Fruit fly (Drosophila melanogaster) whole organism, embryonic: ENCODE results near the gene Pvr.
A peak's percentile ranks its signal among the peaks of the same experiment; 100 is the strongest.

ENCODE experiments used
- Awh ChIP-seq: fragments of 200-800 bp; sonication (Bioruptor generic); IDR thresholded peaks from 2 replicates; pipeline ENCODE4, ENCODE4 v1.3.6; 2022; ENCODE audit warnings: missing biosample characterization, missing genetic modification characterization
- B-H2 ChIP-seq: fragments of 200-800 bp; sonication (Bioruptor generic); optimal IDR thresholded peaks from 2 replicates; lab custom pipeline; 2018; ENCODE audit warnings: missing biosample characterization, mild to moderate bottlenecking, missing genetic modification characterization
- CG1024 ChIP-seq: fragments of 200-800 bp; sonication (Bioruptor generic); IDR thresholded peaks from 2 replicates; pipeline ENCODE4 v1.3.6; 2022; ENCODE audit warnings: missing biosample characterization, missing genetic modification characterization
- CG10321 ChIP-seq: fragments of 200-800 bp; sonication (Bioruptor generic); IDR thresholded peaks from 2 replicates; pipeline ENCODE4 v1.3.6; 2022; ENCODE audit warnings: missing biosample characterization, missing genetic modification characterization
- CG11504 ChIP-seq: fragments of 200-800 bp; sonication (Bioruptor generic); optimal IDR thresholded peaks from 3 replicates; lab custom pipeline; 2019; ENCODE audit warnings: missing biosample characterization, mild to moderate bottlenecking, missing genetic modification characterization, moderate library complexity
- CG12155 ChIP-seq: fragments of 200-800 bp; sonication (Bioruptor generic); optimal IDR thresholded peaks from 3 replicates; lab custom pipeline; 2016; ENCODE audit warnings: missing biosample characterization, missing genetic modification characterization
- CG12769 ChIP-seq: fragments of 200-800 bp; sonication (Bioruptor generic); optimal IDR thresholded peaks from 2 replicates; lab custom pipeline; 2019; ENCODE audit warnings: missing biosample characterization, mild to moderate bottlenecking, missing genetic modification characterization, moderate library complexity
- CG13287 ChIP-seq: fragments of 200-800 bp; sonication (Bioruptor generic); IDR thresholded peaks from 2 replicates; pipeline ENCODE4 v1.3.6; 2022; ENCODE audit warnings: missing biosample characterization, missing genetic modification characterization; ENCODE audit not compliant: partially characterized antibody
- CG13775 ChIP-seq: fragments of 200-800 bp; sonication (Bioruptor generic); optimal IDR thresholded peaks from 3 replicates; lab custom pipeline; 2017; ENCODE audit warnings: missing biosample characterization, mild to moderate bottlenecking, missing genetic modification characterization
- CG1529 ChIP-seq: fragments of 200-800 bp; sonication (Bioruptor generic); optimal IDR thresholded peaks from 3 replicates; lab custom pipeline; 2018; ENCODE audit warnings: missing biosample characterization, missing genetic modification characterization
- CG17186 ChIP-seq: fragments of 200-800 bp; sonication (Bioruptor generic); optimal IDR thresholded peaks from 3 replicates; lab custom pipeline; 2017; ENCODE audit warnings: missing biosample characterization, missing genetic modification reagents, missing genetic modification characterization
- CG17568 ChIP-seq: fragments of 200-800 bp; sonication (Bioruptor generic); optimal IDR thresholded peaks from 2 replicates; lab custom pipeline; 2018; ENCODE audit warnings: missing biosample characterization, mild to moderate bottlenecking, missing genetic modification characterization, moderate library complexity
- CG17912 ChIP-seq: fragments of 200-800 bp; sonication (Bioruptor generic); optimal IDR thresholded peaks from 2 replicates; lab custom pipeline; 2018; ENCODE audit warnings: missing biosample characterization, mild to moderate bottlenecking, missing genetic modification characterization
- CG2116 ChIP-seq: fragments of 200-800 bp; sonication (Bioruptor generic); optimal IDR thresholded peaks from 3 replicates; lab custom pipeline; 2018; ENCODE audit warnings: missing biosample characterization, mild to moderate bottlenecking, missing genetic modification characterization
- CG2199 ChIP-seq: fragments of 200-800 bp; sonication (Bioruptor generic); IDR thresholded peaks from 3 replicates; pipeline ENCODE4 v1.3.6; 2022; ENCODE audit warnings: missing biosample characterization, missing genetic modification characterization
- CG30403 ChIP-seq: fragments of 200-800 bp; sonication (Bioruptor generic); optimal IDR thresholded peaks from 3 replicates; lab custom pipeline; 2016; ENCODE audit warnings: missing biosample characterization, missing genetic modification characterization
- CG3847 ChIP-seq: fragments of 200-800 bp; sonication (Bioruptor generic); IDR thresholded peaks from 2 replicates; pipeline ENCODE4 v1.3.6; 2022; ENCODE audit warnings: missing biosample characterization, missing genetic modification characterization
- CG4360 ChIP-seq: fragments of 200-800 bp; sonication (Bioruptor generic); IDR thresholded peaks from 2 replicates; pipeline ENCODE4 v1.3.6; 2022; ENCODE audit warnings: missing biosample characterization, missing genetic modification characterization
- CG43689 ChIP-seq: fragments of 200-800 bp; sonication (Bioruptor generic); IDR thresholded peaks from 2 replicates; pipeline ENCODE4 v1.3.6; 2022; ENCODE audit warnings: missing biosample characterization, missing genetic modification characterization
- CG4820 ChIP-seq: fragments of 200-800 bp; sonication (Bioruptor generic); optimal IDR thresholded peaks from 3 replicates; lab custom pipeline; 2016; ENCODE audit warnings: missing biosample characterization, missing genetic modification characterization
- CG8944 ChIP-seq: fragments of 200-800 bp; sonication (Bioruptor generic); optimal IDR thresholded peaks from 3 replicates; lab custom pipeline; 2016; ENCODE audit warnings: missing biosample characterization, missing genetic modification characterization
- CTCF ChIP-seq: fragments of 200-800 bp; sonication (Bioruptor generic); optimal IDR thresholded peaks from 2 replicates; lab custom pipeline; 2017; ENCODE audit warnings: missing biosample characterization, mild to moderate bottlenecking, missing genetic modification characterization, moderate library complexity
- Dfd ChIP-seq, 2 experiments: fragments of >200 bp; optimal IDR thresholded peaks; 2 replicates each; lab custom pipeline; 2017; ENCODE audit warnings: missing biosample characterization in 2 of 2, missing genetic modification characterization in 2 of 2
- Drgx ChIP-seq: fragments of 200-800 bp; sonication (Bioruptor generic); IDR thresholded peaks from 2 replicates; pipeline ENCODE4 v1.3.6; 2022; ENCODE audit warnings: missing biosample characterization, missing genetic modification characterization
- Ets65A ChIP-seq: fragments of 200-800 bp; sonication (Bioruptor generic); peaks from one replicate; lab custom pipeline; 2016; ENCODE audit warnings: missing biosample characterization, missing genetic modification characterization
- Nf-YB ChIP-seq: fragments of 200-800 bp; sonication (Bioruptor generic); optimal IDR thresholded peaks from 3 replicates; lab custom pipeline; 2019; ENCODE audit warnings: missing biosample characterization, mild to moderate bottlenecking, missing genetic modification characterization, moderate library complexity
- Nf-YC ChIP-seq: fragments of 200-800 bp; optimal IDR thresholded peaks from 3 replicates; lab custom pipeline; 2019; ENCODE audit warnings: missing biosample characterization, mild to moderate bottlenecking, missing genetic modification characterization, moderate library complexity
- Pdp1 ChIP-seq, 2 experiments: fragments of 200-800 bp; sonication (Bioruptor generic); optimal IDR thresholded peaks; 3 replicates each; lab custom pipeline; 2016; ENCODE audit warnings: missing biosample characterization in 2 of 2, missing genetic modification characterization in 2 of 2, mild to moderate bottlenecking in 1 of 2, moderate library complexity in 1 of 2
- Vsx1 ChIP-seq: fragments of 200-800 bp; sonication (Bioruptor generic); optimal IDR thresholded peaks from 2 replicates; lab custom pipeline; 2017; ENCODE audit warnings: missing biosample characterization, mild to moderate bottlenecking, missing genetic modification characterization, missing genetic modification reagents
- ab ChIP-seq: fragments of 200-800 bp; sonication (Bioruptor generic); optimal IDR thresholded peaks from 2 replicates; lab custom pipeline; 2016; ENCODE audit warnings: missing biosample characterization, missing genetic modification characterization
- abd-A ChIP-seq: fragments of 200-800 bp; sonication (Bioruptor generic); optimal IDR thresholded peaks from 3 replicates; lab custom pipeline; 2019; ENCODE audit warnings: missing biosample characterization, mild to moderate bottlenecking, missing genetic modification characterization, moderate library complexity
- ac ChIP-seq: fragments of 200-800 bp; sonication (Bioruptor generic); optimal IDR thresholded peaks from 3 replicates; lab custom pipeline; 2017; ENCODE audit warnings: missing biosample characterization, mild to moderate bottlenecking, missing genetic modification characterization
- cg ChIP-seq: fragments of 200-800 bp; sonication (Bioruptor generic); optimal IDR thresholded peaks from 3 replicates; lab custom pipeline; 2019; ENCODE audit warnings: missing biosample characterization, mild to moderate bottlenecking, missing genetic modification characterization, moderate library complexity
- cwo ChIP-seq: fragments of 200-800 bp; sonication (Bioruptor generic); optimal IDR thresholded peaks from 3 replicates; lab custom pipeline; 2017; ENCODE audit warnings: missing biosample characterization, missing genetic modification characterization, mild to moderate bottlenecking, moderate library complexity, missing genetic modification reagents
- esg ChIP-seq: fragments of 200-800 bp; sonication (Bioruptor generic); conservative IDR thresholded peaks from 2 replicates; pipeline ENCODE4 v1.3.6; 2022; ENCODE audit warnings: missing biosample characterization, missing genetic modification characterization
- gt ChIP-seq: fragments of 200-800 bp; sonication (Bioruptor generic); IDR thresholded peaks from 2 replicates; pipeline ENCODE4 v1.3.6; 2022; ENCODE audit warnings: missing biosample characterization, missing genetic modification characterization
- hbn ChIP-seq: fragments of 200-800 bp; sonication (Bioruptor generic); IDR thresholded peaks from 2 replicates; pipeline ENCODE4 v1.3.6; 2022; ENCODE audit warnings: missing biosample characterization, missing genetic modification characterization; ENCODE audit not compliant: partially characterized antibody
- knrl ChIP-seq: fragments of 200-800 bp; sonication (Bioruptor generic); IDR thresholded peaks from 3 replicates; pipeline ENCODE4 v1.3.6; 2022; ENCODE audit warnings: missing biosample characterization, missing genetic modification characterization; ENCODE audit not compliant: partially characterized antibody
- nom ChIP-seq: fragments of 200-800 bp; sonication (Bioruptor generic); optimal IDR thresholded peaks from 2 replicates; lab custom pipeline; 2017; ENCODE audit warnings: missing biosample characterization, missing genetic modification characterization, mild to moderate bottlenecking, moderate library complexity, missing genetic modification reagents
- p53 ChIP-seq: fragments of 200-800 bp; sonication (Bioruptor generic); optimal IDR thresholded peaks from 2 replicates; lab custom pipeline; 2016; ENCODE audit warnings: missing biosample characterization, missing genetic modification characterization
- prd ChIP-seq, 3 experiments: fragments of >200 bp in 2 of 3; fragments of 200-800 bp in 1 of 3; sonication (Bioruptor generic) in 1 of 3; optimal IDR thresholded peaks in 2 of 3; IDR thresholded peaks in 1 of 3; 2 replicates in 2 of 3; 3 replicates in 1 of 3; pipeline versions ENCODE4 v1.3.6 to Lab custom; 2017 to 2022; ENCODE audit warnings: missing biosample characterization in 1 of 3, missing genetic modification characterization in 1 of 3
- psq ChIP-seq: fragments of 200-800 bp; sonication (Bioruptor generic); optimal IDR thresholded peaks from 2 replicates; lab custom pipeline; 2017; ENCODE audit warnings: missing biosample characterization, missing genetic modification characterization
- schlank ChIP-seq: fragments of 200-800 bp; sonication (Bioruptor generic); optimal IDR thresholded peaks from 2 replicates; lab custom pipeline; 2018; ENCODE audit warnings: missing biosample characterization, mild to moderate bottlenecking, missing genetic modification characterization
- sens-2 ChIP-seq: fragments of 200-800 bp; sonication (Bioruptor generic); IDR thresholded peaks from 2 replicates; pipeline ENCODE4 v1.3.6; 2022; ENCODE audit warnings: missing biosample characterization, missing genetic modification characterization
- vvl ChIP-seq: fragments of 200-800 bp; sonication (Bioruptor generic); IDR thresholded peaks from 2 replicates; pipeline ENCODE4 v1.3.6; 2022; ENCODE audit warnings: missing biosample characterization, missing genetic modification characterization
- wor ChIP-seq: fragments of 200-800 bp; sonication (Bioruptor generic); IDR thresholded peaks from 2 replicates; pipeline ENCODE4 v1.3.6; 2022; ENCODE audit warnings: missing biosample characterization, missing genetic modification characterization
- zen ChIP-seq: fragments of 200-800 bp; sonication (Bioruptor generic); optimal IDR thresholded peaks from 3 replicates; lab custom pipeline; 2018; ENCODE audit warnings: missing biosample characterization, mild to moderate bottlenecking, missing genetic modification characterization, moderate library complexity

Gene Pvr

dm6 chr2L:8270916-8271315 is 31.2 kb upstream of the Pvr start (continued):
- TF ChIP-seq sens-2 (GFP tag; lab: Robert Waterston, UW) (no peak), CG17912 (GFP tag; lab: Kevin White, UChicago) (no peak), Dfd (GFP tag; optimal IDR thresholded peaks at IDR 0.05; lab: Kevin White, UChicago) (no peak), ab (GFP tag; lab: Kevin White, UChicago) (no peak), prd (optimal IDR thresholded peaks at IDR 0.05; lab: Kevin White, UChicago) (no peak), prd (GFP tag; IDR thresholded peaks at IDR 0.05; lab: Robert Waterston, UW) (peak; percentile 50; the same call in 1 of the 3 replicates), Drgx (GFP tag; lab: Robert Waterston, UW) (peak; percentile 84), CG1529 (GFP tag; lab: Kevin White, UChicago) (no peak), CG17186 (GFP tag; lab: Kevin White, UChicago) (no peak)

DNA sequence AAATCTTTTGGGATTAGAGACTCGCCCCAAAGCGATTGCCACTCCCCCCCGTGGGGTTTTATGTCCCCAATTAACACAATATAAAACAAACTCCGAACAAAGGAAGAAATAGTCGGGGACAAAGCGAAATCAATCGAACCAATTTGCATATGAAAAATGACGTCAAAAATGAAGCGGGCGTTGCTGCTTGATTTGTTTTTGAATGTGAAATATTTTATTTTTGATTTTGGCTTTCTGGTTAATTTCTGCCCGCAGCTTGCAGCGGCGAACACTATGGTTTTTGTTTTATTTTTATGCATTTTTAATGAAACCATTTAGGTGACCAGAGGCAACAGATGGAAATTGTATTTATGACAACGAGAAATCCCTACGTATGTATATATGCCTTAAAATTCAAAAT is 29.0 kb upstream of the Pvr start:
- TF ChIP-seq B-H2 (no peak), abd-A (tag; lab: Kevin White, UChicago) (peak; percentile 50), Nf-YB (GFP tag; lab: Kevin White, UChicago) (no peak), p53 (no peak), Vsx1 (GFP tag; lab: Kevin White, UChicago) (peak; percentile 22), vvl (GFP tag; lab: Robert Waterston, UW) (peak; percentile 62; the same call in 1 of the 2 replicates), Awh (GFP tag; lab: Robert Waterston, UW) (peak; percentile 76), CG3847 (GFP tag; lab: Robert Waterston, UW) (no peak), CG30403 (GFP tag; lab: Kevin White, UChicago) (no peak), CG17186 (GFP tag; lab: Kevin White, UChicago) (no peak), CG43689 (GFP tag; lab: Robert Waterston, UW) (no peak), CG1024 (no peak), CG12769 (tag; lab: Kevin White, UChicago) (peak; percentile 22), Ets65A (no peak), CG13775 (GFP tag; lab: Kevin White, UChicago) (no peak), wor (GFP tag; lab: Robert Waterston, UW) (no peak), Nf-YC (tag; lab: Kevin White, UChicago) (no peak), CG17568 (GFP tag; lab: Kevin White, UChicago) (no peak), CG2116 (GFP tag; lab: Kevin White, UChicago) (no peak)

DNA sequence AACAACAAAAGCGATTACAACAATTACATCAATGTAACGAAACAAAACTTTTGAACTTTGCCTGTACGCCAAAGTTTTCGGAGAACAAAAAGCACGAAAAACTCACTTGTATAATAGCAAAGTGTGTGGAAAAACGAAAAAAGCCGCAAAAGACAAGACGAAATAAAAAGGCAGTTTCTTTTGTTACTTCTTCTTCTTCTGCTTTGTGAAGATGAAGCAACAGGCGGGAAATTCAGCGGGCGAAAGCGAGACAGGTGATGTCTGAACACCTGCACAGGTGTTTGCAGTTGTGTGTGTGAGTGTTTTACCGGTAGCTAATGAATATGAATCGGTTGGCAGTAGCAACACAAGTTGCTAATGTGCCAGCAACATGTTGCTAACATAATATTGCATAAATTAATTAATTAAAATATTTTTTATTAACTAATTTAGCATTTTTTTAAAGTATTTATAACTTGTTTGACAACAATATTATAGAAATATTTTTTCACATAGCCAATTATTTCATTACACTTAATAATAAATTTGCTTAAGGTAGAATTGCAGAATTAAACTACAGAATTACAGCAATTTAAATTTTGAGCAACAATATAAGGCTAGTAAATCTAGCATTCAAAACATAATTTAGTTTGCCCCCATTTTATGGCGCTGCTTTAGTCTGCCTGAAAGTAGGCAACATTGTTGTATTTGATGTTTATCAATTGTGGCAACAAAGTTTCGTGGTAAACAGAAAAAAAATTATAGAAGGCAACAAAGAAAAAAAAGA is 27.2 kb upstream of the Pvr start:
- TF ChIP-seq vvl (GFP tag; lab: Robert Waterston, UW) (peak; percentile 80; the same call in 1 of the 2 replicates), CG10321 (peak; percentile 63), CG2199 (GFP tag; lab: Robert Waterston, UW) (peak; percentile 7; the same call in 1 of the 3 replicates), hbn (no peak), zen (tag; lab: Kevin White, UChicago) (peak; percentile 21), CG4820 (GFP tag; lab: Kevin White, UChicago) (no peak), CG11504 (tag; lab: Kevin White, UChicago) (peak; percentile 99), nom (GFP tag; lab: Kevin White, UChicago) (peak; percentile 6), knrl (no peak), schlank (tag; lab: Kevin White, UChicago) (no peak), psq (GFP tag; lab: Kevin White, UChicago) (peak; percentile 24), cwo (GFP tag; lab: Kevin White, UChicago) (no peak), cg (peak; percentile 84), CTCF (no peak), Pdp1 (GFP tag; optimal IDR thresholded peaks at IDR 0.05; lab: Kevin White, UChicago) (peak in 1 of 2 experiments; percentile 75), CG4360 (no peak), wor (GFP tag; lab: Robert Waterston, UW) (no peak), gt (GFP tag; lab: Robert Waterston, UW) (no peak), CG13287 (GFP tag; lab: Robert Waterston, UW) (no peak), ac (peak; percentile 92), CG8944 (GFP tag; lab: Kevin White, UChicago) (no peak), CG12155 (GFP tag; lab: Kevin White, UChicago) (no peak), esg (peak; percentile 29; the same call in 1 of the 2 replicates)
